Worm (Caenorhabditis elegans): ENCODE results near the gene srw-48.

srw-48 gene

DNA sequence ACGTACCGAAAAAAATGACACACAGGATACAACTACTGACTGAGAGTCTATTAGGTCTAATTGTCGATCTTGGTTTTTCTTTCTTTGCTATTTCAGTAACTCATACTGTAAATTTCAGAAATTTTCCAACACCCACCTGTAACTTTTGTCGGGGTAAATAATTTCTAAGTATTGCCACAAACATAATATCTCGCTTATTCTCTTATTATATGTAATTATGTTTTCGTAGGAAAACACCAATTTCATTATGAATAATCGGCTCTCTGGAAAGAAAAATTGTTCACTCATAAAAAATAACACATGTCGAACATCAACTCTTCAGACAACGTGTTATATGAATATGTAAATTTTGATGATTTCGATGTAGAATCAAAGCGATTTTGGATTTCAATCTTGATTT lies at the start of gene srw-48:
Gene srw-48, plus strand, starts transcription at position 301 of the 400 bp plus-strand sequence.
- TF ChIP-seq lin-15B (tag; optimal IDR thresholded peaks at IDR 0.05) (no peak), unc-62 (GFP tag; optimal IDR thresholded peaks at IDR 0.05) (no peak), fos-1 (tag; optimal IDR thresholded peaks at IDR 0.05) (no peak), lin-13 (GFP tag; optimal IDR thresholded peaks at IDR 0.05) (no peak), nhr-20 (tag; optimal IDR thresholded peaks at IDR 0.05) (no peak), unc-130 (tag; optimal IDR thresholded peaks at IDR 0.05) (no peak), sptf-1 (tag; optimal IDR thresholded peaks at IDR 0.05) (no peak), nhr-47 (tag; optimal IDR thresholded peaks at IDR 0.05) (no peak)

DNA sequence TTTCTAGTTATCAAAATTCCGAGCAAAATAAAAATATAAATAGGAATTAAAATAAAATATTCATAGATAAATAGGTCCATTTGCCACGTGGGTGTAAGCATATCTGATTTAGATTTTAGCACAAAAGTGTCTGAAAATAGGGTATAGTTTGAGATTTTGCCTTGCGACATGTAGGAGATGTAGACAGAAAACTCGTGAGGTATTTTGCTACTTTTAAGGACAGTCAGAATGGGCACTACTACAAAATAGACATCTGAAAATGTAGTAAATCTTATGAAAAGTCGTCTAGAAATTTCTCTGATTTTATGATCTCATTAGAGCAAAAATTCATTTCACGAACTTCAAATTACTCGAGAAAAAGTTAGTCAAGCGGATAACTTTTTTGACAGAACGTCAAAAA lies 46.1 kb upstream of the srw-48 start, which contains the start of gene srv-34:
Gene srv-34, minus strand, starts transcription at position 101 of the 400 bp plus-strand sequence.
- TF ChIP-seq lin-15B (tag; optimal IDR thresholded peaks at IDR 0.05) (no peak), lin-14 (GFP tag; optimal IDR thresholded peaks at IDR 0.05) (no peak), skn-1 (tag; optimal IDR thresholded peaks at IDR 0.05) (no peak), elt-2 (tag; optimal IDR thresholded peaks at IDR 0.05) (no peak), mdl-1 (tag; optimal IDR thresholded peaks at IDR 0.05) (no peak), nhr-77 (tag; optimal IDR thresholded peaks at IDR 0.05) (no peak), lin-13 (GFP tag; optimal IDR thresholded peaks at IDR 0.05) (no peak), nhr-84 (tag; optimal IDR thresholded peaks at IDR 0.05) (no peak), tlp-1 (tag; optimal IDR thresholded peaks at IDR 0.05) (no peak), ceh-82 (tag; optimal IDR thresholded peaks at IDR 0.05) (no peak), ceh-88 (GFP tag; IDR thresholded peaks at IDR 0.05) (no peak), fos-1 (tag; optimal IDR thresholded peaks at IDR 0.05) (no peak), elt-3 (tag; optimal IDR thresholded peaks at IDR 0.05) (no peak), sup-37 (GFP tag; optimal IDR thresholded peaks at IDR 0.05) (no peak), hpl-2 (GFP tag; optimal IDR thresholded peaks at IDR 0.05) (no peak), dpl-1 (GFP tag; optimal IDR thresholded peaks at IDR 0.05) (no peak), ets-5 (GFP tag; IDR thresholded peaks at IDR 0.05) (no peak), nhr-71 (tag; optimal IDR thresholded peaks at IDR 0.05) (no peak)

ce11 chrV:16376430-16376948 lies 44.3 kb upstream of the srw-48 start:
- TF ChIP-seq hlh-4 (tag; optimal IDR thresholded peaks at IDR 0.05) (no peak), grh-1 (GFP tag; IDR thresholded peaks at IDR 0.05) (no peak), hlh-17 (GFP tag; optimal IDR thresholded peaks at IDR 0.05; ENCODE audit: borderline replicate concordance) (no peak), elt-2 (tag; optimal IDR thresholded peaks at IDR 0.05) (no peak), ceh-8 (GFP tag; optimal IDR thresholded peaks at IDR 0.05) (no peak), ces-1 (GFP tag; optimal IDR thresholded peaks at IDR 0.05) (no peak)

DNA sequence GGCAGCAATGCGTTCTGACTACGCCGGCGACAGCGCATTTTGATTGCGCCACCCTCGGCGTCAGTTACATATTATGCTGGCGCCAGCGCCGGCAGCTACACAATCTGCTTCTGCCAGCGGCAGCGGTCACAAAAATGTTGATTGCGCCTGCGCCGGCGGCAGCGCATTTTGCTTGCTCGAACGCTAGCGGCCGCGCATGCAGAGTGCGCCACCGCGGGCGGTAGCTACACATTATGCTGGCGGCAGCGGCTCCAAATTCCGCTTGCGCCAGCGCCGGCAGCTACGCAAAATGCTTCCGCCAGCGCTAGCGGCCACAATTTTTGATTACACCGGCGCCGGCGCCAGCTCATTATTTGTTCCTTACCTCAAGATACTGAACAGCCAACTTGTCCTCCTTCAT lies 43.6 kb upstream of the srw-48 start:
- TF ChIP-seq lin-35 (GFP tag; optimal IDR thresholded peaks at IDR 0.05), result no peak
- TF ChIP-seq nhr-28 (tag; optimal IDR thresholded peaks at IDR 0.05), result no peak
- no peak for TF ChIP-seq pqm-1 (tag; optimal IDR thresholded peaks at IDR 0.05)
- TF ChIP-seq nhr-90 (tag; optimal IDR thresholded peaks at IDR 0.05; ENCODE audit: poor library complexity), result no peak
- no peak for TF ChIP-seq aha-1 (tag; optimal IDR thresholded peaks at IDR 0.05)
- TF ChIP-seq lin-14 (GFP tag; optimal IDR thresholded peaks at IDR 0.05), result no peak
- TF ChIP-seq zip-4 (GFP tag; optimal IDR thresholded peaks at IDR 0.05), result no peak

DNA sequence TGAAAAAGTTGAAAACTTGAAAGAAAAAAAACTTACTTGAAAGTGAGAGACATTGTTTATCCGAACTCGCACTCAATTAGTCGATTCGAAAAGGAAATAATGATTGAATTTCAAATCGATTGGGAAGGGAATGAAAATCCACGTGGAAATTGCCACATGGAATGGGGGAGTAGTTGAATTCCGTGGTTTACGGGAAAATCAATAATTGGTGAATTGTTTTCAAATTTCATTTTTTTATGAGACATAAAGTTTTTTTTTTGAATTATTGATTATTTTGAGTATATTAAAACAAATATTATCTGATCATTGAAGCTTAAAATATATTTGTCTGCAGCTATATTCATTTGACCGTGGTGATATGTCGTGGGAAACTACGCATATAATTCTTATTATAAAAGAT lies 42.9 kb upstream of the srw-48 start, which contains the start of gene F13A7.1:
Gene F13A7.1, minus strand, starts transcription at position 101 of the 400 bp plus-strand sequence.
- no peak for TF ChIP-seq hlh-4 (tag; optimal IDR thresholded peaks at IDR 0.05)
- TF ChIP-seq ceh-63 (GFP tag; optimal IDR thresholded peaks at IDR 0.05), result no peak
- TF ChIP-seq sup-37 (GFP tag; optimal IDR thresholded peaks at IDR 0.05), result no peak
- no peak for TF ChIP-seq efl-3 (GFP tag; optimal IDR thresholded peaks at IDR 0.05)
- TF ChIP-seq nhr-11 (tag; optimal IDR thresholded peaks at IDR 0.05), result no peak

All from whole organism, L1 larva.